Worm (Caenorhabditis elegans): ENCODE results near the gene srh-88.

Gene srh-88

ce11 chrV:2942247-2942646 lies 22.4 kb downstream of the srh-88 start:
- TF ChIP-seq ztf-18 (tag; optimal IDR thresholded peaks at IDR 0.05), result no peak
- TF ChIP-seq let-526 (GFP tag; IDR thresholded peaks at IDR 0.05), result no peak
- no peak for TF ChIP-seq Y53F4B.3 (GFP tag; IDR thresholded peaks at IDR 0.05)
- TF ChIP-seq repo-1 (tag; optimal IDR thresholded peaks at IDR 0.05), result no peak

ce11 chrV:2941405-2941804 lies 23.3 kb downstream of the srh-88 start, which contains the start of gene srw-143:
Gene srw-143, minus strand, starts transcription at chrV:2941505.
- TF ChIP-seq snpc-1.3 (tag; optimal IDR thresholded peaks at IDR 0.05; ENCODE audit: insufficient read depth) (no peak), Y79H2A.3 (GFP tag; conservative IDR thresholded peaks at IDR 0.05) (no peak), T26A5.8 (tag; optimal IDR thresholded peaks at IDR 0.05) (no peak), D2030.7 (GFP tag; IDR thresholded peaks at IDR 0.05) (no peak)

ce11 chrV:2938497-2938896 lies 26.2 kb downstream of the srh-88 start, which contains the start of gene srw-141:
Gene srw-141, minus strand, starts transcription at chrV:2938597.
- TF ChIP-seq F33H1.4 (GFP tag; IDR thresholded peaks at IDR 0.05), result no peak
- TF ChIP-seq rpc-1 (optimal IDR thresholded peaks at IDR 0.05), result no peak
- no peak for TF ChIP-seq rpc-1 (tag; optimal IDR thresholded peaks at IDR 0.05)
- TF ChIP-seq hlh-12 (tag; optimal IDR thresholded peaks at IDR 0.05), result no peak
- no peak for TF ChIP-seq rcor-1 (GFP tag; IDR thresholded peaks at IDR 0.05)
- TF ChIP-seq ZK185.1 (tag; optimal IDR thresholded peaks at IDR 0.05; ENCODE audit: poor library complexity, severe bottlenecking), result no peak
- no peak for TF ChIP-seq Y53G8AR.9 (GFP tag; conservative IDR thresholded peaks at IDR 0.05)
- no peak for TF ChIP-seq aptf-3 (GFP tag; IDR thresholded peaks at IDR 0.05)
- no peak for TF ChIP-seq egrh-3 (GFP tag; IDR thresholded peaks at IDR 0.05)
- TF ChIP-seq nhr-27 (tag; optimal IDR thresholded peaks at IDR 0.05), result no peak
- TF ChIP-seq Y56A3A.18 (GFP tag; IDR thresholded peaks at IDR 0.05), result no peak
- TF ChIP-seq zim-3 (tag; optimal IDR thresholded peaks at IDR 0.05), result no peak
- no peak for TF ChIP-seq mxl-1 (tag; optimal IDR thresholded peaks at IDR 0.05)
- TF ChIP-seq madf-10 (tag; optimal IDR thresholded peaks at IDR 0.05), result no peak
- no peak for TF ChIP-seq B0035.1 (tag; optimal IDR thresholded peaks at IDR 0.05)
- TF ChIP-seq B0019.2 (GFP tag; conservative IDR thresholded peaks at IDR 0.05), result no peak
- TF ChIP-seq hrde-1 (tag; optimal IDR thresholded peaks at IDR 0.05; ENCODE audit: borderline replicate concordance), result no peak

ce11 chrV:2934075-2934474 lies 30.6 kb downstream of the srh-88 start, which contains the start of gene srh-247:
Gene srh-247, minus strand, starts transcription at chrV:2934175.
- TF ChIP-seq D2030.7 (GFP tag; IDR thresholded peaks at IDR 0.05) (no peak), T26A5.8 (tag; optimal IDR thresholded peaks at IDR 0.05) (no peak), madf-8 (GFP tag; conservative IDR thresholded peaks at IDR 0.05) (no peak), gei-17 (GFP tag; optimal IDR thresholded peaks at IDR 0.05) (no peak), rcor-1 (GFP tag; IDR thresholded peaks at IDR 0.05) (no peak), zim-3 (tag; optimal IDR thresholded peaks at IDR 0.05) (no peak), tlf-1 (GFP tag; optimal IDR thresholded peaks at IDR 0.05) (no peak), sdz-38 (tag; optimal IDR thresholded peaks at IDR 0.05) (no peak), egrh-3 (GFP tag; IDR thresholded peaks at IDR 0.05) (no peak), ceh-91 (GFP tag; IDR thresholded peaks at IDR 0.05) (no peak), ceh-40 (GFP tag; IDR thresholded peaks at IDR 0.05) (no peak), ceh-100 (GFP tag; IDR thresholded peaks at IDR 0.05) (no peak), atf-7 (tag; optimal IDR thresholded peaks at IDR 0.05) (no peak)

ce11 chrV:2931252-2931651 lies 33.4 kb downstream of the srh-88 start, which contains the start of gene C31B8.1:
Gene C31B8.1, plus strand, starts transcription at chrV:2931552.
- TF ChIP-seq F33H1.4 (GFP tag; IDR thresholded peaks at IDR 0.05), result no peak
- no peak for TF ChIP-seq egl-44 (GFP tag; IDR thresholded peaks at IDR 0.05)
- no peak for TF ChIP-seq F57C9.4 (tag; optimal IDR thresholded peaks at IDR 0.05)
- no peak for TF ChIP-seq let-607 (tag; optimal IDR thresholded peaks at IDR 0.05)
- no peak for TF ChIP-seq him-1 (tag; optimal IDR thresholded peaks at IDR 0.05)
